Fruit fly (Drosophila melanogaster) whole organism: Measurements from ENCODE around the gene CG9777.

Source experiments
- CG8478 ChIP-seq: fragments of >200 bp; optimal IDR thresholded peaks from 2 replicates; lab custom pipeline; 2018; ENCODE audit warnings: inconsistent platforms
- EcR ChIP-seq, 2 experiments: fragments of >200 bp; optimal IDR thresholded peaks; 2 replicates each; lab custom pipeline; 2017; ENCODE audit warnings: missing biosample characterization in 2 of 2, missing genetic modification characterization in 2 of 2, missing genetic modification reagents in 2 of 2
- pan ChIP-seq: fragments of >200 bp; optimal IDR thresholded peaks from 2 replicates; lab custom pipeline; 2017
- psq ChIP-seq: fragments of >200 bp; optimal IDR thresholded peaks from 2 replicates; lab custom pipeline; 2017

dm6 chrX:16641101-16641420 is 9.0 kb upstream of the CG9777 start:
- TF ChIP-seq CG8478 (lab: Kevin White, UChicago) = no peak
- no peak for TF ChIP-seq pan
- no peak for TF ChIP-seq EcR (GFP tag; optimal IDR thresholded peaks at IDR 0.05; lab: Kevin White, UChicago)
- no peak for TF ChIP-seq psq (lab: Kevin White, UChicago)
